Worm (Caenorhabditis elegans) whole organism, young adult: ENCODE data around the gene glb-17.

Experiments
- B0336.3 ChIP-seq: fragments of 200-800 bp; sonication (Bioruptor generic); IDR thresholded peaks from 2 replicates; pipeline ENCODE4 v1.3.6; 2022; ENCODE audit warnings: missing genetic modification characterization, missing compliant biosample characterization
- C17E4.6 ChIP-seq: fragments of 200-800 bp; sonication (Bioruptor generic); IDR thresholded peaks from 2 replicates; pipeline ENCODE4 v1.3.6; 2022; ENCODE audit warnings: missing genetic modification reagents, missing genetic modification characterization, missing compliant biosample characterization
- D2030.7 ChIP-seq: fragments of 200-800 bp; sonication (Bioruptor generic); IDR thresholded peaks from 2 replicates; pipeline ENCODE4 v1.3.6; 2022; ENCODE audit warnings: missing genetic modification reagents, missing genetic modification characterization, missing compliant biosample characterization
- F37B4.10 ChIP-seq: fragments of 200-800 bp; sonication (Bioruptor generic); IDR thresholded peaks from 2 replicates; pipeline ENCODE4 v1.3.6; 2022; ENCODE audit warnings: missing genetic modification characterization, missing compliant biosample characterization
- F52B5.7 ChIP-seq: sonication (generic microtip); optimal IDR thresholded peaks from 2 replicates; lab custom pipeline; 2016; ENCODE audit warnings: mild to moderate bottlenecking, missing genetic modification characterization, missing compliant biosample characterization
- K11D2.4 ChIP-seq: fragments of 200-800 bp; sonication (Bioruptor generic); IDR thresholded peaks from 2 replicates; pipeline ENCODE4 v1.3.6; 2022; ENCODE audit warnings: missing genetic modification reagents, missing genetic modification characterization, missing compliant biosample characterization
- T07F8.4 ChIP-seq: sonication (generic microtip); optimal IDR thresholded peaks from 2 replicates; lab custom pipeline; 2016; ENCODE audit warnings: mild to moderate bottlenecking, missing genetic modification characterization, moderate library complexity, missing compliant biosample characterization
- Y53G8AR.9 ChIP-seq: fragments of 200-800 bp; sonication (Bioruptor generic); conservative IDR thresholded peaks from 2 replicates; pipeline ENCODE4 v1.3.6; 2022; ENCODE audit warnings: missing genetic modification reagents, missing genetic modification characterization, missing compliant biosample characterization
- atf-7 ChIP-seq: sonication (generic microtip); optimal IDR thresholded peaks from 2 replicates; lab custom pipeline; 2017; ENCODE audit warnings: mild to moderate bottlenecking, missing genetic modification characterization, missing compliant biosample characterization
- attf-3 ChIP-seq: fragments of 200-800 bp; sonication (Bioruptor generic); conservative IDR thresholded peaks from 2 replicates; pipeline ENCODE4 v1.3.6; 2022; ENCODE audit warnings: missing genetic modification reagents, missing genetic modification characterization, missing compliant biosample characterization
- cebp-1 ChIP-seq, 2 experiments: fragments of 200-800 bp in 1 of 2; sonication (Bioruptor generic) in 1 of 2; sonication (generic microtip) in 1 of 2; IDR thresholded peaks in 1 of 2; optimal IDR thresholded peaks in 1 of 2; 2 replicates each; pipeline versions ENCODE4 v1.3.6 to Lab custom; 2017 to 2022; ENCODE audit warnings: missing compliant biosample characterization in 2 of 2, missing genetic modification characterization in 2 of 2, mild to moderate bottlenecking in 1 of 2, missing genetic modification reagents in 1 of 2, moderate library complexity in 1 of 2
- ceh-27 ChIP-seq: fragments of 200-800 bp; sonication (Bioruptor generic); optimal IDR thresholded peaks from 2 replicates; lab custom pipeline; 2018; ENCODE audit warnings: mild to moderate bottlenecking, missing genetic modification characterization, moderate library complexity, missing compliant biosample characterization
- ceh-58 ChIP-seq: fragments of 200-800 bp; sonication (Bioruptor generic); IDR thresholded peaks from 2 replicates; pipeline ENCODE4 v1.3.6; 2022; ENCODE audit warnings: missing genetic modification characterization, missing compliant biosample characterization
- die-1 ChIP-seq: sonication (generic microtip); optimal IDR thresholded peaks from 2 replicates; lab custom pipeline; 2016; ENCODE audit warnings: missing genotype, mild to moderate bottlenecking, missing genetic modification characterization, missing compliant biosample characterization
- dox-1 ChIP-seq: fragments of 200-800 bp; sonication (Bioruptor generic); IDR thresholded peaks from 2 replicates; pipeline ENCODE4 v1.3.6; 2022; ENCODE audit warnings: missing genetic modification reagents, missing genetic modification characterization, missing compliant biosample characterization
- dpl-1 ChIP-seq: fragments of 150-350 bp; optimal IDR thresholded peaks from 2 replicates; lab custom pipeline; 2014; ENCODE audit warnings: missing biosample characterization, missing genetic modification reagents, missing genetic modification characterization
- ets-4 ChIP-seq: fragments of 200-800 bp; sonication (Bioruptor generic); optimal IDR thresholded peaks from 2 replicates; lab custom pipeline; 2018; ENCODE audit warnings: mild to moderate bottlenecking, missing genetic modification characterization, missing compliant biosample characterization
- hsf-1 ChIP-seq: fragments of 200-800 bp; sonication (Bioruptor generic); IDR thresholded peaks from 2 replicates; pipeline ENCODE4 v1.3.6; 2022; ENCODE audit warnings: missing genetic modification reagents, missing genetic modification characterization, missing compliant biosample characterization
- let-607 ChIP-seq, 2 experiments: fragments of 200-800 bp in 1 of 2; sonication (Bioruptor generic) in 1 of 2; sonication (generic microtip) in 1 of 2; optimal IDR thresholded peaks; 2 replicates each; lab custom pipeline; 2016 to 2018; ENCODE audit warnings: mild to moderate bottlenecking in 2 of 2, missing compliant biosample characterization in 2 of 2, missing genetic modification characterization in 2 of 2, moderate library complexity in 2 of 2, missing genotype in 1 of 2
- lin-26 ChIP-seq: fragments of 200-800 bp; sonication (Bioruptor generic); IDR thresholded peaks from 2 replicates; pipeline ENCODE4 v1.3.6; 2022; ENCODE audit warnings: missing genetic modification reagents, missing genetic modification characterization, missing compliant biosample characterization
- lin-40 ChIP-seq: sonication (generic microtip); optimal IDR thresholded peaks from 2 replicates; lab custom pipeline; 2016; ENCODE audit warnings: missing genetic modification characterization, mild to moderate bottlenecking, missing compliant biosample characterization, missing genotype, missing genetic modification reagents
- lsl-1 ChIP-seq: fragments of 200-800 bp; sonication (Bioruptor generic); optimal IDR thresholded peaks from 2 replicates; lab custom pipeline; 2018; ENCODE audit warnings: mild to moderate bottlenecking, missing genetic modification characterization, moderate library complexity, missing compliant biosample characterization
- mes-4 ChIP-seq: sonication (generic microtip); optimal IDR thresholded peaks from 2 replicates; lab custom pipeline; 2016; ENCODE audit warnings: missing genotype, missing genetic modification characterization, missing compliant biosample characterization
- mxl-1 ChIP-seq: sonication (generic microtip); optimal IDR thresholded peaks from 2 replicates; lab custom pipeline; 2016; ENCODE audit warnings: missing genetic modification characterization, missing compliant biosample characterization
- nhr-80 ChIP-seq: sonication (generic microtip); optimal IDR thresholded peaks from 2 replicates; lab custom pipeline; 2016; ENCODE audit warnings: missing genetic modification characterization, missing compliant biosample characterization
- pha-4 ChIP-seq: fragments of 150-350 bp; sonication (generic microtip); optimal IDR thresholded peaks from 2 replicates; lab custom pipeline; 2014; ENCODE audit warnings: missing biosample characterization, missing genetic modification reagents, missing genetic modification characterization
- tbp1 ChIP-seq: fragments of 200-800 bp; sonication (Bioruptor generic); optimal IDR thresholded peaks from 2 replicates; lab custom pipeline; 2018; ENCODE audit warnings: mild to moderate bottlenecking, missing genetic modification characterization, missing compliant biosample characterization
- unc-62 ChIP-seq: fragments of 150-350 bp; optimal IDR thresholded peaks from 2 replicates; lab custom pipeline; 2014; ENCODE audit warnings: missing biosample characterization, missing genetic modification reagents, missing genetic modification characterization
- ztf-22 ChIP-seq: fragments of 200-800 bp; sonication (Bioruptor generic); optimal IDR thresholded peaks from 2 replicates; lab custom pipeline; 2018; ENCODE audit warnings: mild to moderate bottlenecking, missing genetic modification characterization, moderate library complexity, missing compliant biosample characterization
- ztf-3 ChIP-seq: fragments of 200-800 bp; sonication (Bioruptor generic); optimal IDR thresholded peaks from 2 replicates; lab custom pipeline; 2018; ENCODE audit warnings: mild to moderate bottlenecking, missing genetic modification characterization, missing compliant biosample characterization

glb-17 gene

DNA sequence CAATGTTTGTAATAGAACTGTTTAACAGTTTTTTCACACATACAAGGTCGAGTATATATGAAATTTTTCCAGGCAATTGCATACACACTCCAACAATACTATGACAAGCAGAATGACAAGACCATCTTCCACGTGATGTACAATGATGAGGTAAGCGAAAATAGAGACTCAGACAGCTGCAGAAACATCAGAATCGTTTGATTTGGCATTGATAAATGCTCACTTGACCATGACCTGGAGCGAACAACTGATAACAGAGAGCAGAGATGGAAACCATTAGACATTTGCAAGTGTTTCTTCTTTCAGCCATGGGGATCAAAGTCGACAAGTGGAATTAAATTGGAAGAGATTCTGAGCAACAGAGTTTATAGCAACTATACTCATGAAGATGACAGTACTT, 36.4 kb downstream of the glb-17 start:
- TF ChIP-seq lsl-1 (no peak), mxl-1 (no peak), lin-26 (GFP tag; lab: Robert Waterston, UW) (no peak), ceh-27 (GFP tag; lab: Kevin White, UChicago) (no peak), mes-4 (tag; lab: Kevin White, UChicago) (no peak), unc-62 (GFP tag; lab: Kevin White, UChicago) (peak; percentile 23), dox-1 (peak; percentile 66), attf-3 (GFP tag; lab: Robert Waterston, UW) (no peak), ets-4 (GFP tag; lab: Kevin White, UChicago) (peak; percentile 52), T07F8.4 (tag; lab: Kevin White, UChicago) (no peak), Y53G8AR.9 (GFP tag; lab: Robert Waterston, UW) (no peak), pha-4 (peak; percentile 52), B0336.3 (GFP tag; lab: Robert Waterston, UW) (peak; percentile 33; the same call in 1 of the 2 replicates), tbp1 (peak; percentile 39), cebp-1 (GFP tag; IDR thresholded peaks at IDR 0.05; lab: Robert Waterston, UW) (no peak), cebp-1 (tag; optimal IDR thresholded peaks at IDR 0.05; lab: Kevin White, UChicago) (peak; percentile 43), atf-7 (tag; lab: Kevin White, UChicago) (peak; percentile 54), let-607 (tag; optimal IDR thresholded peaks at IDR 0.05; lab: Kevin White, UChicago) (peak; percentile 73 to 77), ztf-22 (GFP tag; lab: Kevin White, UChicago) (no peak), nhr-80 (peak; percentile 93), F37B4.10 (no peak), hsf-1 (GFP tag; lab: Robert Waterston, UW) (no peak), ceh-58 (GFP tag; lab: Robert Waterston, UW) (no peak), C17E4.6 (GFP tag; lab: Robert Waterston, UW) (no peak)

DNA sequence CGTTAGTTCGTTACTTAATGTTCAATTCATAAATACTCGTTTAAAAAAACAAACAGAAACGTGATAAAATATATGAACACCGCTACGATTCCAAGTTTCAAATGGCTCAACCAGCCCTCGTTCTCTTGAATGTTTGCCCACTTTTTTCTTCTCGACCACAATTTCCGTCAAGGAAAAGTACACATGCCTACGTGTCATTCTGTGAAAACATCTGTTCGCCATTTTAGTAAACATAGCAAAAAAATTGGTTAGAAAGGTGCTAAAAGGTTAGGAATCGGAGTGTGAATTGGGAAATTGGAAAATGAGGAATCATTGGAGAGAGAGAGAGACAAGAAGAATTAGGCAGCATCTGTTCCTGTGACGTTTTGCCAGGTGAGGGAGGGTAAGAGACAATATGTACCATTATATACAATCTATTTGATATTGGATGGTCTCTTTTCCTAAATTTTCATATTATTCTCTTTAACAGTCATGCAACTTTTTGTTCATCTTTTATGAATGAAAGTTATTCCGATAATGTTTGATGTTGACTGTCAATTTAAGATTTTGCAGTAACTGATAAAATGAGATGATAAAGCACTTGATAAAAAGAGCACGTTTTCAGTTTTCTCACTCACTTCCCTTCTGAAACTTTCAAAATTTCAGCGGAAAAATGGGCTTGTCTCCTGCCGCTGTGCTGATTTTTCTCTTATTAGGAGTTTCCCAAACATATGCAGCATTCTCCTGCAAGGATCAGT, 37.4 kb downstream of the glb-17 start, which contains the start of gene nuc-1:
TSS of gene nuc-1 (plus strand) at position 612 of the 737 bp plus-strand sequence.
- no peak for TF ChIP-seq lin-26 (GFP tag; lab: Robert Waterston, UW)
- peak; percentile 52 for TF ChIP-seq nhr-80

DNA sequence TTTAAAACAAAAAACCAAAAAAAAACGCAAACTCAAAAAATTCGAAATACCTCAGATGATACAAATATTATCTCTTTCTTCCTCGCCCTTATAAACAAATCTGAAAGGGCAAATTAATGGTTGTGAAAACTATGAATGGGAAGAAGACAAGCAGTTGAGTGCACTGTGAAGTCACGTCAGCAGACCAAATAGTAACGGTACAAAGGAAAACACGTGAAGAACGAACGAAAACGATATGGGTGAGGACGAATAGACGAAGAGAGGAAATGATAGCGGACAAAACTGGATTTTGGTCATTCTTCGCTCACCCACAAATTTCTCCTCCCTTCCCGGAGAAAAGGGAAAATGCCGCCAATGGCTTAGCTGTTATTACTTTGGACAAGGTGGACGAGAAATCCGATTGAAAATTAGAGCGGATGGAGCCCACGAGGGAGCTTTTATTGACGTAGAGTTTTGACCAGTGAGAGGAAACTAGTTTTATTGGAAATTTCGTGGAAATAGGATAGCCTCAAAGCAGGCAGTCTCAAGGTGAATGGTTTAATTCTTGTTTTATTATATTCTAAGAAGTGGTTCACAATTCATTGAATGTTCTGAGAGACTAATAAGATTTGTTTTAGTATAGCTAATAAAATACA, 39.2 kb downstream of the glb-17 start:
- TF ChIP-seq D2030.7 (GFP tag; lab: Robert Waterston, UW), result no peak
- TF ChIP-seq dpl-1, result no peak

DNA sequence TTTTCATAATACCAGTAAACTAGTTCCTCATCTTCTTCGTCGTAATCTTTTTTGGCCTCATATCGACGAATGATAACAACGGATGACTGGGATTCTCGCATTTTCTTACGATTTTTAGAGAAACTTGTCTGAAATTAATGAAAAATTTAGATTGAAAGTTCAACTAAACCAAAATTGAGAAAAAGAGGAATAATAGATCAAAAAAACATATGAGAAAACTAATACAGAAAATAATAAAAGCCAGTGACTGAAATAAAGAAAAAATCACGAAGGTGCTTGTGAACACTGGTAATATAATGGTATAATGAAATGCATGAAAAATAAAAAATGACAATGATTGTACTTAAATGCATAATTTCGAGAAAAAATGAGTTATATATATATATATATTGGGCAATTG, 40.2 kb downstream of the glb-17 start, which contains the start of gene C07B5.8:
TSS of gene C07B5.8 (minus strand) at position 101 of the 400 bp plus-strand sequence.
- no peak for TF ChIP-seq mes-4 (tag; lab: Kevin White, UChicago)

DNA sequence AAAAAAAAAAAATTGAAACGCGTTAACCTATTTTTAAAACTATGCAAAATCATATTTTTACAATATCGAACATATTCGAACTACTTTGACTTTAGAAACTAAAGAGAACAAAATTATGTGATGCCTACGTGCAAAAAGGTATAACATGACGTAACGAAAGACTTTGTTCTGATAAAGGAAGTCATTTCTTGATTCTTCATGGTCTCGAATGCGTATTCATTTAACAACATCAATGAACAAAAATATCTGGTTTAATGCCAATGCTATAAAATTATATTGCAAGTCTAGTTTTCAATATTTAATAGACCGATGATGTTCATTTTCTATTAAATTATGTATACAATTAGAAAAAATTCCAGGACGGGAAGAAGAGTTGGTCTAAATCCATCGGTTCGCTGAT, 40.8 kb downstream of the glb-17 start:
- TF ChIP-seq lin-40 (tag; lab: Kevin White, UChicago) (peak; percentile 22), K11D2.4 (no peak), F52B5.7 (tag; lab: Kevin White, UChicago) (no peak), ztf-3 (GFP tag; lab: Kevin White, UChicago) (no peak), die-1 (tag; lab: Kevin White, UChicago) (no peak)
- TF ChIP-seq, all 124 proteins: peak for 1
